Fruit fly (Drosophila melanogaster): Measurements from ENCODE around the gene CG8036.
A peak's percentile ranks its signal among the peaks of the same experiment; 100 is the strongest.

The CG8036 gene

dm6 chr3R:8663668-8664283 lies 3.9 kb upstream of the CG8036 start, which contains the start of gene CG8032 (continued):
- TF ChIP-seq gt (GFP tag; IDR thresholded peaks at IDR 0.05) (no peak), CG31441 (GFP tag; IDR thresholded peaks at IDR 0.05) (peak; percentile 39; the same call in 1 of the 2 replicates), bowl (GFP tag; IDR thresholded peaks at IDR 0.05) (no peak), CG12155 (GFP tag; optimal IDR thresholded peaks at IDR 0.05) (peak; percentile 76), CG2678 (tag; optimal IDR thresholded peaks at IDR 0.05) (peak; percentile 43), pfk (GFP tag; optimal IDR thresholded peaks at IDR 0.05) (no peak), Pdp1 (GFP tag; optimal IDR thresholded peaks at IDR 0.05) (peak; percentile 15 to 47), maf-S (GFP tag; optimal IDR thresholded peaks at IDR 0.05) (peak; percentile 70), Abd-B (GFP tag; optimal IDR thresholded peaks at IDR 0.05) (peak; percentile 29), CG9215 (GFP tag; IDR thresholded peaks at IDR 0.05) (peak; percentile 78), Dll (GFP tag; IDR thresholded peaks at IDR 0.05; ENCODE audit: partially characterized antibody) (peak; percentile 78), hkb (optimal IDR thresholded peaks at IDR 0.05) (no peak), hkb (GFP tag; IDR thresholded peaks at IDR 0.05) (0 out of 2 replicates have a peak, but pooled peaks have one; percentile 15), Dref (GFP tag; IDR thresholded peaks at IDR 0.05) (peak; percentile 72), Blimp-1 (GFP tag; optimal IDR thresholded peaks at IDR 0.05) (peak; percentile 29), Meics (GFP tag; optimal IDR thresholded peaks at IDR 0.05) (peak; percentile 12), pzg (GFP tag; optimal IDR thresholded peaks at IDR 0.05) (peak; percentile 75), Dbx (GFP tag; IDR thresholded peaks at IDR 0.05) (peak; percentile 33; the same call in 1 of the 3 replicates), Mes4 (GFP tag; optimal IDR thresholded peaks at IDR 0.05) (peak; percentile 38), Max (GFP tag; optimal IDR thresholded peaks at IDR 0.05) (peak; percentile 65), tin (GFP tag; optimal IDR thresholded peaks at IDR 0.05) (peak; percentile 16), Ets97D (GFP tag; optimal IDR thresholded peaks at IDR 0.05) (peak; percentile 82), lmd (GFP tag; IDR thresholded peaks at IDR 0.05) (peak; percentile 15; the same call in 1 of the 2 replicates), Atf3 (GFP tag; optimal IDR thresholded peaks at IDR 0.05) (peak; percentile 13), CG8290 (GFP tag; optimal IDR thresholded peaks at IDR 0.05) (peak; percentile 80), CG8290 (tag; optimal IDR thresholded peaks at IDR 0.05) (peak; percentile 53 to 84), nau (GFP tag; optimal IDR thresholded peaks at IDR 0.05) (peak; percentile 7), al (GFP tag; IDR thresholded peaks at IDR 0.05) (0 out of 2 replicates have a peak, but pooled peaks have one; percentile 19), CG1832 (GFP tag; optimal IDR thresholded peaks at IDR 0.05) (no peak), mam (GFP tag; optimal IDR thresholded peaks at IDR 0.05) (peak; percentile 64), btn (GFP tag; optimal IDR thresholded peaks at IDR 0.05) (no peak), lilli (GFP tag; optimal IDR thresholded peaks at IDR 0.05) (peak; percentile 72), CG3995 (GFP tag; optimal IDR thresholded peaks at IDR 0.05) (peak; percentile 70), Adf1 (GFP tag; IDR thresholded peaks at IDR 0.05) (peak; percentile 53), CG18599 (GFP tag; optimal IDR thresholded peaks at IDR 0.05) (peak; percentile 7), Nf-YB (GFP tag; optimal IDR thresholded peaks at IDR 0.05) (no peak), CG9876 (GFP tag; optimal IDR thresholded peaks at IDR 0.05) (no peak), row (GFP tag; IDR thresholded peaks at IDR 0.05) (peak; percentile 62), CG3847 (GFP tag; IDR thresholded peaks at IDR 0.05) (peak; percentile 74), hbn (GFP tag; IDR thresholded peaks at IDR 0.05; ENCODE audit: partially characterized antibody) (peak; percentile 59), gsb-n (tag; optimal IDR thresholded peaks at IDR 0.05) (peak; percentile 23), ttk (GFP tag; IDR thresholded peaks at IDR 0.05) (peak; percentile 36; the same call in 1 of the 2 replicates), CG1529 (GFP tag; optimal IDR thresholded peaks at IDR 0.05) (no peak), her (GFP tag; optimal IDR thresholded peaks at IDR 0.05) (peak; percentile 27), CG10979 (tag; optimal IDR thresholded peaks at IDR 0.05) (peak; percentile 18), CG8089 (GFP tag; optimal IDR thresholded peaks at IDR 0.05) (no peak), CG13296 (GFP tag; optimal IDR thresholded peaks at IDR 0.05) (peak; percentile 16), CG16815 (GFP tag; optimal IDR thresholded peaks at IDR 0.05) (no peak), CG12391 (tag; optimal IDR thresholded peaks at IDR 0.05) (peak; percentile 74), CG1792 (GFP tag; optimal IDR thresholded peaks at IDR 0.05) (no peak), CG32532 (GFP tag; IDR thresholded peaks at IDR 0.05) (peak; percentile 59)

Measured in whole organism, embryonic.